Fruit fly (Drosophila melanogaster) whole organism, pupa: ENCODE results near the gene CG15387.

Experiments used
- CG10348 ChIP-seq: fragments of 200-800 bp; sonication (Bioruptor generic); IDR thresholded peaks from 2 replicates; pipeline ENCODE4 v1.3.6; 2022; ENCODE audit warnings: missing biosample characterization, missing genetic modification characterization
- CG32121 ChIP-seq: fragments of 200-800 bp; sonication (Bioruptor generic); IDR thresholded peaks from 2 replicates; pipeline ENCODE4 v1.3.6; 2022; ENCODE audit warnings: missing biosample characterization, missing genetic modification characterization
- CG8159 ChIP-seq: fragments of 200-800 bp; sonication (Bioruptor generic); optimal IDR thresholded peaks from 3 replicates; lab custom pipeline; 2018; ENCODE audit warnings: missing biosample characterization, mild to moderate bottlenecking, missing genetic modification characterization, moderate library complexity
- D1 ChIP-seq: fragments of 200-800 bp; sonication (Bioruptor generic); optimal IDR thresholded peaks from 2 replicates; lab custom pipeline; 2018; ENCODE audit warnings: missing biosample characterization, mild to moderate bottlenecking, missing genetic modification characterization, moderate library complexity
- rn ChIP-seq: fragments of 200-800 bp; sonication (Bioruptor generic); IDR thresholded peaks from 2 replicates; pipeline ENCODE4 v1.3.6; 2022; ENCODE audit warnings: missing biosample characterization, missing genetic modification characterization

- peak; percentile 47 for TF ChIP-seq rn (GFP tag; lab: Robert Waterston, UW)
- TF ChIP-seq CG10348 (GFP tag; lab: Robert Waterston, UW) = no peak
- peak; percentile 48 for TF ChIP-seq CG8159 (tag; lab: Kevin White, UChicago)
- peak; percentile 25; the same call in 1 of the 2 replicates for TF ChIP-seq CG32121 (GFP tag; lab: Robert Waterston, UW)
- TF ChIP-seq D1 (tag; lab: Kevin White, UChicago) = no peak
Measured at dm6 chr2L:2184659-2185058, 41.4 kb downstream of the CG15387 start.
